Worm (Caenorhabditis elegans) whole organism, young adult: ENCODE measurements around the gene acy-2.

Source experiments
- F23B12.7 ChIP-seq: sonication (generic microtip); optimal IDR thresholded peaks from 2 replicates; lab custom pipeline; 2017; ENCODE audit warnings: missing genetic modification characterization, mild to moderate bottlenecking, missing compliant biosample characterization, antibody characterized with exemption, moderate library complexity; ENCODE audit not compliant: insufficient read depth
- Y53G8AR.9 ChIP-seq: fragments of 200-800 bp; sonication (Bioruptor generic); conservative IDR thresholded peaks from 2 replicates; pipeline ENCODE4 v1.3.6; 2022; ENCODE audit warnings: missing genetic modification reagents, missing genetic modification characterization, missing compliant biosample characterization
- ceh-91 ChIP-seq: fragments of 200-800 bp; sonication (Bioruptor generic); IDR thresholded peaks from 2 replicates; pipeline ENCODE4 v1.3.6; 2022; ENCODE audit warnings: missing genetic modification reagents, missing genetic modification characterization, missing compliant biosample characterization
- gei-17 ChIP-seq: fragments of 200-800 bp; sonication (Bioruptor generic); optimal IDR thresholded peaks from 2 replicates; lab custom pipeline; 2018; ENCODE audit warnings: mild to moderate bottlenecking, missing genetic modification characterization, missing compliant biosample characterization
- pha-4 ChIP-seq: fragments of 150-350 bp; sonication (generic microtip); optimal IDR thresholded peaks from 2 replicates; lab custom pipeline; 2014; ENCODE audit warnings: missing biosample characterization, missing genetic modification reagents, missing genetic modification characterization
- snpc-4 ChIP-seq, 5 experiments: fragments of 150-350 bp in 1 of 5; sonication (generic microtip) in 4 of 5; optimal IDR thresholded peaks; 2 replicates each; lab custom pipeline; 2014 to 2018; ENCODE audit warnings: missing genetic modification characterization in 5 of 5, missing biosample characterization in 3 of 5, antibody characterized with exemption in 2 of 5, mild to moderate bottlenecking in 2 of 5, missing compliant biosample characterization in 2 of 5, missing genotype in 2 of 5, moderate library complexity in 2 of 5, missing genetic modification reagents in 1 of 5
- somi-1 ChIP-seq: fragments of 200-800 bp; sonication (Bioruptor generic); optimal IDR thresholded peaks from 2 replicates; lab custom pipeline; 2018; ENCODE audit warnings: mild to moderate bottlenecking, missing genetic modification characterization, missing compliant biosample characterization

DNA sequence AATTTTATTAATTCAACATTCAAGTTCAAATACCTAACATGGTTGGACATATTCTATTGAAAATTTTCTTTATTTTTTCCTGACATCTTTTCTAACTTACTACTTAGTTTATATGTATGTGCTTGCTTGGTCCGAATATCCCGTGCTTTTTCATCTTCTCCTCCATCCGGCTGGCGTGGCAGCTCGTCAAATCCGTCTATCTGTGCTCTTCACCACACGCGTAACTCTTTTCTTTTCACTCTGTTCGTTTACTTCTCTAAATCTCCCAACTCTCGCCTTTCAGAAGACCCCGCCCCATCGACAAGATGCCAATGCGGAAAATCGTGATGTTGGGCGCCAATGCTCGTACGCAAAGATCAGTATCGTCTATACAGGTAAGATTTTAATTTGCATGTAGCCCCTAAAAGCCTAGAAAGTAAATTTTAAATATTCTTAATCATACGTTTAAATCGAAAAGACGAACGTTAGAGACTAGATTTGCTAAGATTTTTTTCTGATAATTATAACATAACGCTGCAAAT, 11.1 kb upstream of the acy-2 start:
- no peak for TF ChIP-seq gei-17 (GFP tag; lab: Kevin White, UChicago)
- TF ChIP-seq Y53G8AR.9 (GFP tag; lab: Robert Waterston, UW): no peak
- no peak for TF ChIP-seq somi-1 (GFP tag; lab: Kevin White, UChicago)
- TF ChIP-seq F23B12.7: no peak
- no peak for TF ChIP-seq pha-4 (tag; lab: Kevin White, UChicago)
- no peak for TF ChIP-seq snpc-4 (GFP tag; optimal IDR thresholded peaks at IDR 0.05; lab: Kevin White, UChicago)
- TF ChIP-seq snpc-4 (tag; optimal IDR thresholded peaks at IDR 0.05; lab: Kevin White, UChicago): no peak
- TF ChIP-seq ceh-91 (GFP tag; lab: Robert Waterston, UW): no peak
